Fruit fly (Drosophila melanogaster) whole organism, embryonic: ENCODE data around the gene Fpgs1.

Source experiments
- CG10267 ChIP-seq: fragments of 200-800 bp; sonication (Bioruptor generic); optimal IDR thresholded peaks from 2 replicates; lab custom pipeline; 2018; ENCODE audit warnings: missing biosample characterization, mild to moderate bottlenecking, missing genetic modification characterization, moderate library complexity
- CG13287 ChIP-seq: fragments of 200-800 bp; sonication (Bioruptor generic); IDR thresholded peaks from 2 replicates; pipeline ENCODE4 v1.3.6; 2022; ENCODE audit warnings: missing biosample characterization, missing genetic modification characterization; ENCODE audit not compliant: partially characterized antibody
- CG13624 ChIP-seq: fragments of 200-800 bp; sonication (Bioruptor generic); optimal IDR thresholded peaks from 2 replicates; lab custom pipeline; 2016; ENCODE audit warnings: missing biosample characterization, missing genetic modification characterization
- CG15479 ChIP-seq: fragments of 200-800 bp; sonication (Bioruptor generic); optimal IDR thresholded peaks from 3 replicates; lab custom pipeline; 2019; ENCODE audit warnings: missing biosample characterization, mild to moderate bottlenecking, missing genetic modification characterization, moderate library complexity
- CG15601 ChIP-seq: fragments of 200-800 bp; sonication (Bioruptor generic); optimal IDR thresholded peaks from 3 replicates; lab custom pipeline; 2019; ENCODE audit warnings: missing biosample characterization, mild to moderate bottlenecking, missing genetic modification characterization, moderate library complexity
- CG17186 ChIP-seq: fragments of 200-800 bp; sonication (Bioruptor generic); optimal IDR thresholded peaks from 3 replicates; lab custom pipeline; 2017; ENCODE audit warnings: missing biosample characterization, missing genetic modification reagents, missing genetic modification characterization
- CG17829 ChIP-seq: fragments of 200-800 bp; optimal IDR thresholded peaks from 2 replicates; lab custom pipeline; 2019; ENCODE audit warnings: missing biosample characterization, mild to moderate bottlenecking, missing genetic modification characterization, moderate library complexity
- CG18262 ChIP-seq: fragments of 200-800 bp; optimal IDR thresholded peaks from 3 replicates; lab custom pipeline; 2019; ENCODE audit warnings: missing biosample characterization, mild to moderate bottlenecking, missing genetic modification characterization, moderate library complexity
- CG2199 ChIP-seq: fragments of 200-800 bp; sonication (Bioruptor generic); IDR thresholded peaks from 3 replicates; pipeline ENCODE4 v1.3.6; 2022; ENCODE audit warnings: missing biosample characterization, missing genetic modification characterization
- CG34224 ChIP-seq: fragments of 200-800 bp; sonication (Bioruptor generic); IDR thresholded peaks from 3 replicates; pipeline ENCODE4 v1.3.6; 2022; ENCODE audit warnings: missing biosample characterization, missing genetic modification characterization; ENCODE audit not compliant: partially characterized antibody
- CG34376 ChIP-seq: fragments of 200-800 bp; sonication (Bioruptor generic); optimal IDR thresholded peaks from 2 replicates; lab custom pipeline; 2018; ENCODE audit warnings: missing biosample characterization, mild to moderate bottlenecking, missing genetic modification characterization
- Dp ChIP-seq: fragments of 200-800 bp; sonication (Bioruptor generic); optimal IDR thresholded peaks from 2 replicates; lab custom pipeline; 2018; ENCODE audit warnings: missing biosample characterization, mild to moderate bottlenecking, missing genetic modification characterization, moderate library complexity
- Ets97D ChIP-seq: fragments of 200-800 bp; sonication (Bioruptor generic); optimal IDR thresholded peaks from 3 replicates; lab custom pipeline; 2016; ENCODE audit warnings: missing biosample characterization, missing genetic modification characterization
- Hey ChIP-seq: fragments of 200-800 bp; sonication (Bioruptor generic); optimal IDR thresholded peaks from 3 replicates; lab custom pipeline; 2018; ENCODE audit warnings: missing biosample characterization, mild to moderate bottlenecking, missing genetic modification characterization
- HmgZ ChIP-seq: fragments of 200-800 bp; sonication (Bioruptor generic); optimal IDR thresholded peaks from 2 replicates; lab custom pipeline; 2018; ENCODE audit warnings: missing biosample characterization, mild to moderate bottlenecking, missing genetic modification characterization
- MESR4 ChIP-seq: fragments of 200-800 bp; sonication (Bioruptor generic); optimal IDR thresholded peaks from 2 replicates; lab custom pipeline; 2018; ENCODE audit warnings: missing biosample characterization, mild to moderate bottlenecking, missing genetic modification characterization, moderate library complexity
- Med ChIP-seq: fragments of 200-800 bp; sonication (Bioruptor generic); peaks from one replicate; lab custom pipeline; 2016; ENCODE audit warnings: missing biosample characterization, missing genetic modification characterization, mild to moderate bottlenecking, inconsistent platforms, moderate library complexity
- Rfx ChIP-seq: fragments of 200-800 bp; sonication (Bioruptor generic); IDR thresholded peaks from 2 replicates; pipeline ENCODE4 v1.3.6; 2022; ENCODE audit warnings: missing biosample characterization, missing genetic modification characterization
- Sry-β ChIP-seq: fragments of 200-800 bp; sonication (Bioruptor generic); optimal IDR thresholded peaks from 2 replicates; lab custom pipeline; 2018; ENCODE audit warnings: missing biosample characterization, mild to moderate bottlenecking, missing genetic modification characterization, moderate library complexity
- abd-A ChIP-seq: fragments of 200-800 bp; sonication (Bioruptor generic); optimal IDR thresholded peaks from 3 replicates; lab custom pipeline; 2019; ENCODE audit warnings: missing biosample characterization, mild to moderate bottlenecking, missing genetic modification characterization, moderate library complexity
- al ChIP-seq: fragments of 200-800 bp; sonication (Bioruptor generic); IDR thresholded peaks from 2 replicates; pipeline ENCODE4 v1.3.6; 2022; ENCODE audit warnings: missing biosample characterization, missing genetic modification characterization
- amos ChIP-seq: fragments of 200-800 bp; sonication (Bioruptor generic); IDR thresholded peaks from 2 replicates; pipeline ENCODE4 v1.3.6; 2022; ENCODE audit warnings: missing biosample characterization, missing genetic modification characterization; ENCODE audit not compliant: partially characterized antibody
- bigmax ChIP-seq: fragments of 200-800 bp; sonication (Bioruptor generic); optimal IDR thresholded peaks from 2 replicates; lab custom pipeline; 2018; ENCODE audit warnings: missing biosample characterization, mild to moderate bottlenecking, missing genetic modification characterization
- crp ChIP-seq, 2 experiments: fragments of 200-800 bp; sonication (Bioruptor generic); optimal IDR thresholded peaks; 2 replicates in 1 of 2; 3 replicates in 1 of 2; lab custom pipeline; 2017; ENCODE audit warnings: missing biosample characterization in 2 of 2, missing genetic modification characterization in 2 of 2, mild to moderate bottlenecking in 1 of 2, moderate library complexity in 1 of 2
- ems ChIP-seq: fragments of 200-800 bp; sonication (Bioruptor generic); optimal IDR thresholded peaks from 3 replicates; lab custom pipeline; 2016; ENCODE audit warnings: missing biosample characterization, missing genetic modification characterization
- hbn ChIP-seq: fragments of 200-800 bp; sonication (Bioruptor generic); IDR thresholded peaks from 2 replicates; pipeline ENCODE4 v1.3.6; 2022; ENCODE audit warnings: missing biosample characterization, missing genetic modification characterization; ENCODE audit not compliant: partially characterized antibody
- kah ChIP-seq: fragments of 200-800 bp; sonication (Bioruptor generic); optimal IDR thresholded peaks from 2 replicates; lab custom pipeline; 2018; ENCODE audit warnings: missing biosample characterization, mild to moderate bottlenecking, missing genetic modification characterization
- lab ChIP-seq: fragments of 200-800 bp; sonication (Bioruptor generic); optimal IDR thresholded peaks from 3 replicates; lab custom pipeline; 2017; ENCODE audit warnings: missing biosample characterization, missing genetic modification characterization, mild to moderate bottlenecking, moderate library complexity, missing genetic modification reagents
- lilli ChIP-seq: fragments of 200-800 bp; sonication (Bioruptor generic); optimal IDR thresholded peaks from 3 replicates; lab custom pipeline; 2016; ENCODE audit warnings: missing biosample characterization, missing genetic modification characterization
- mirr ChIP-seq: fragments of 200-800 bp; sonication (Bioruptor generic); optimal IDR thresholded peaks from 3 replicates; lab custom pipeline; 2018; ENCODE audit warnings: missing biosample characterization, mild to moderate bottlenecking, missing genetic modification characterization
- nerfin-1 ChIP-seq: fragments of 200-800 bp; sonication (Bioruptor generic); optimal IDR thresholded peaks from 3 replicates; lab custom pipeline; 2019; ENCODE audit warnings: missing biosample characterization, mild to moderate bottlenecking, missing genetic modification characterization, moderate library complexity
- peb ChIP-seq: fragments of 200-800 bp; sonication (Bioruptor generic); IDR thresholded peaks from 2 replicates; pipeline ENCODE4 v1.3.6; 2022; ENCODE audit warnings: missing biosample characterization, missing genetic modification characterization
- shn ChIP-seq: fragments of 200-800 bp; sonication (Bioruptor generic); optimal IDR thresholded peaks from 3 replicates; lab custom pipeline; 2016; ENCODE audit warnings: missing biosample characterization, missing genetic modification characterization
- sna ChIP-seq: fragments of 200-800 bp; sonication (Bioruptor generic); IDR thresholded peaks from 2 replicates; pipeline ENCODE4 v1.3.6; 2022; ENCODE audit warnings: missing biosample characterization, missing genetic modification characterization; ENCODE audit not compliant: partially characterized antibody
- sob ChIP-seq: fragments of 200-800 bp; sonication (Bioruptor generic); IDR thresholded peaks from 2 replicates; pipeline ENCODE4 v1.3.6; 2022; ENCODE audit warnings: missing biosample characterization, missing genetic modification characterization
- sug ChIP-seq: fragments of 200-800 bp; optimal IDR thresholded peaks from 2 replicates; lab custom pipeline; 2019; ENCODE audit warnings: missing biosample characterization, mild to moderate bottlenecking, missing genetic modification characterization, moderate library complexity
- yki ChIP-seq: fragments of >200 bp; optimal IDR thresholded peaks from 3 replicates; lab custom pipeline; 2018

The Fpgs1 gene

dm6 chrX:12611536-12612458, at the start of gene Fpgs1, which contains the start of gene CG1463 (continued):
- TF ChIP-seq CG15479 (GFP tag; lab: Kevin White, UChicago) (peak; percentile 66), CG10267 (tag; lab: Kevin White, UChicago) (peak; percentile 28), sug (tag; lab: Kevin White, UChicago) (peak; percentile 30), CG34376 (peak; percentile 77), bigmax (no peak), CG13287 (peak; percentile 63; the same call in 1 of the 2 replicates), lab (GFP tag; lab: Kevin White, UChicago) (peak; percentile 58), nerfin-1 (tag; lab: Kevin White, UChicago) (peak; percentile 15), al (peak; percentile 36; the same call in 1 of the 2 replicates), amos (GFP tag; lab: Robert Waterston, UW) (peak; percentile 63; the same call in 1 of the 2 replicates), hbn (GFP tag; lab: Robert Waterston, UW) (peak; percentile 16; the same call in 1 of the 2 replicates), ems (GFP tag; lab: Kevin White, UChicago) (peak; percentile 5), sob (GFP tag; lab: Robert Waterston, UW) (peak; percentile 36; the same call in 1 of the 2 replicates), lilli (GFP tag; lab: Kevin White, UChicago) (peak; percentile 55), crp (GFP tag; optimal IDR thresholded peaks at IDR 0.05; lab: Kevin White, UChicago) (peak; percentile 19 to 91), shn (GFP tag; lab: Kevin White, UChicago) (peak; percentile 15), Sry-β (peak; percentile 98), Hey (tag; lab: Kevin White, UChicago) (peak; percentile 28), Dp (GFP tag; lab: Kevin White, UChicago) (peak; percentile 71), kah (GFP tag; lab: Kevin White, UChicago) (peak; percentile 68), CG17186 (peak; percentile 28), CG17829 (tag; lab: Kevin White, UChicago) (peak; percentile 50), Rfx (GFP tag; lab: Robert Waterston, UW) (peak; percentile 47; the same call in 1 of the 2 replicates), Med (GFP tag; lab: Kevin White, UChicago) (peak; percentile 81), CG2199 (GFP tag; lab: Robert Waterston, UW) (0 out of 3 replicates have a peak, but pooled peaks have one; percentile 32), yki (no peak), sna (GFP tag; lab: Robert Waterston, UW) (0 out of 2 replicates have a peak, but pooled peaks have one; percentile 36), CG18262 (tag; lab: Kevin White, UChicago) (no peak), mirr (GFP tag; lab: Kevin White, UChicago) (peak; percentile 41), CG13624 (peak; percentile 17), MESR4 (GFP tag; lab: Kevin White, UChicago) (peak; percentile 11), CG15601 (tag; lab: Kevin White, UChicago) (no peak), HmgZ (peak; percentile 33), abd-A (tag; lab: Kevin White, UChicago) (no peak), peb (GFP tag; lab: Robert Waterston, UW) (no peak), Ets97D (GFP tag; lab: Kevin White, UChicago) (peak; percentile 3), CG34224 (GFP tag; lab: Robert Waterston, UW) (peak; percentile 54; the same call in 2 of the 3 replicates)
